Worm (Caenorhabditis elegans) whole organism, L4/young adult: Measurements from ENCODE around the gene deg-1.

Source experiments
- W03F9.2 ChIP-seq: fragments of 150-350 bp; optimal IDR thresholded peaks from 2 replicates; lab custom pipeline; 2014; ENCODE audit warnings: missing biosample characterization, missing genetic modification characterization
- dao-5 ChIP-seq: sonication (generic microtip); optimal IDR thresholded peaks from 2 replicates; lab custom pipeline; 2016; ENCODE audit warnings: missing genotype, missing genetic modification characterization, moderate library complexity, missing compliant biosample characterization
- him-1 ChIP-seq: sonication (generic microtip); optimal IDR thresholded peaks from 2 replicates; lab custom pipeline; 2016; ENCODE audit warnings: missing genotype, missing genetic modification reagents, missing genetic modification characterization, missing compliant biosample characterization

DNA sequence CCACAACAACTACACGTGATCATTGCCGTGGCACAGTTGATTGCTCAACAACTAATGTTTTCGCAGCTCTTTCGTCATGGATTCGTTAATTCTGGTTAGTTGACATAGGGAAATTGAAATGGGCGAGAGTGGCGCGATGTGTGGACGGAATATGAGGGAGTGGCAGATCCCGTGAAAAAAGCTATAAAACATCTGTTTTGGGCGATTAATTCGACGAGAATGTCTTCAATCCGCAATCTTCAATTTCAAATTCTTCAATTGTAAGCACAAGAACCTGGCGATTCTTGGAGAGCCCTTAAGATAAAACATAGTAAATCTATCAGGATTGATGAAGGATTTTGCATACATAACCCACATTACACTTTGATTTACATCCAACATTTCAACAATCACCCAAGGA is 32.3 kb upstream of the deg-1 start:
- no peak for TF ChIP-seq him-1 (tag; lab: Kevin White, UChicago)
- no peak for TF ChIP-seq W03F9.2 (tag; lab: Kevin White, UChicago)
- TF ChIP-seq dao-5 (tag; lab: Kevin White, UChicago) = no peak
